Worm (Caenorhabditis elegans) whole organism, early embryonic: ENCODE data around the gene srlf-28.

ENCODE experiments used
- F13C5.2 ChIP-seq: sonication (generic microtip); optimal IDR thresholded peaks from 2 replicates; lab custom pipeline; 2017; ENCODE audit warnings: mild to moderate bottlenecking, missing genetic modification characterization, inconsistent platforms, missing compliant biosample characterization
- aly-1 ChIP-seq: sonication (generic microtip); optimal IDR thresholded peaks from 2 replicates; lab custom pipeline; 2016; ENCODE audit warnings: missing genetic modification characterization, missing compliant biosample characterization
- ama-1 ChIP-seq: fragments of 150-350 bp; optimal IDR thresholded peaks from 2 replicates; lab custom pipeline; 2014
- hmbx-1 ChIP-seq: sonication (generic microtip); optimal IDR thresholded peaks from 2 replicates; lab custom pipeline; 2016; ENCODE audit warnings: mild to moderate bottlenecking, missing genetic modification characterization, missing compliant biosample characterization
- hmg-4 ChIP-seq: fragments of 200-800 bp; sonication (Bioruptor generic); optimal IDR thresholded peaks from 2 replicates; lab custom pipeline; 2018; ENCODE audit warnings: mild to moderate bottlenecking, missing genetic modification characterization, missing compliant biosample characterization
- hnd-1 ChIP-seq: sonication (generic microtip); optimal IDR thresholded peaks from 2 replicates; lab custom pipeline; 2016; ENCODE audit warnings: missing genetic modification characterization, missing compliant biosample characterization
- pes-1 ChIP-seq: fragments of 200-800 bp; sonication (Bioruptor generic); IDR thresholded peaks from 2 replicates; pipeline ENCODE4 v1.3.6; 2022; ENCODE audit warnings: missing genetic modification reagents, missing genetic modification characterization, missing compliant biosample characterization
- scrt-1 ChIP-seq: fragments of 200-800 bp; sonication (Bioruptor generic); IDR thresholded peaks from 2 replicates; pipeline ENCODE4 v1.3.6; 2022; ENCODE audit warnings: missing genetic modification characterization, missing compliant biosample characterization

DNA sequence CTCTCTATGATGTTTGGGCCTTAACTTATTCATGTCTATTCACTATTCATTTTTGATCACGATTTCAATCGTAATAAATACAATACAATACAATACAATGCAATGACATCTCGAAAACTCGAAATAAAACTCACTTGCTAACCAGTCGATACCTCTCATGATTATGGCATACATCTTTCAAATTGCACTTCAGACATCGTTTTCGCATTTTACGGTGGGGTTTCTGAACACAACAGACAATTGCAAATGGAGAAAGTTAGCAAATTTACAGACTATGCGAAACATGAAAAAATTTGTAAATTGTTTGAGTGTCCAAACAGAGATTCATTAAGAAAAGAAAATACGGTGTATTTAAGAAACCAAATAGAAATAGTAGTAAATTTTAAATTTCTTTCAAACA, 39.8 kb upstream of the srlf-28 start, which contains the start of gene paqr-3:
- TF ChIP-seq ama-1 (lab: Kevin White, UChicago) (no peak), F13C5.2 (tag; lab: Kevin White, UChicago) (no peak), hmbx-1 (tag; lab: Kevin White, UChicago) (no peak), aly-1 (tag; lab: Kevin White, UChicago) (no peak), hnd-1 (tag; lab: Kevin White, UChicago) (no peak), pes-1 (GFP tag; lab: Robert Waterston, UW) (no peak), scrt-1 (GFP tag; lab: Robert Waterston, UW) (no peak), hmg-4 (GFP tag; lab: Kevin White, UChicago) (no peak)
